Fruit fly (Drosophila melanogaster) S2 (cell line): ENCODE results near the gene CG10646.

ENCODE experiments used
- CG8478 ChIP-seq: fragments of >200 bp; optimal IDR thresholded peaks from 2 replicates; lab custom pipeline; 2018
- CTCF ChIP-seq, 2 experiments: fragments of >200 bp; optimal IDR thresholded peaks; 2 replicates each; lab custom pipeline; 2018

The CG10646 gene

DNA sequence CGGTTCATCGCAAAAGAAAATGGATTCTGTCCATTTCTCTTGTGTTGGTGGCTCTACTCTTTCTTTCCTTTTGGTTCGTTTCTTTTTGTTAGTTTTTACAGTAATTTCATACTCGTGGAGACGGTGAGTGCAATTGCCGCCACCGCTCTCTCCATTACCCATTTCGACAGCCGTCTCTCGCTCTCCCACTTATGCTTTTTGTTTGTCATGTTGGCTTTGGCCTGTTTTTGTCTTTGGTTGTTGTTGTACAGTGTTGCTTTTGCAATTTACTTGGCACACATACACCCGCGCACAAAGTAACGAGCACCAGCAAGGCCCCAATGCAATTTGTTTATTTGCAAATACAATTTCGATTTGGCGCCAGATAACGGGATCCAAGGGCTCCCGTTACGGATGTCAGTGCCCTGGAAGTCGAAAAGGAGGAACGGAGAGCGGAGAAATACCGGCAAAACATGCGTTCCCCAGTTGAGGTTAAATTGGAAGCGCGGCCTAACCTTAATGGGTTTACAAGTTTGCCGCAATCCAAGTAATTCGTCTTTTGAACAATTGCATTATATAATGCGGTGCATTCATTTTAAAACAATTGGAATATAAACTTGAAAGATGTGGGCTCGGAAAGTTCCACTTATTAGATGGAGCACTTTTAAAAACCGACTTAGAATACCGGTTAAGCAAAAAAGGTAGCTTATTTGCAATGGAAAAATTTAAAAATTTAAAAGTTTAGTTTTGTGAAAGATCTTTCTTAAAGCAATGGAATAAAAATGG, 12.2 kb upstream of the CG10646 start:
- TF ChIP-seq CTCF (optimal IDR thresholded peaks at IDR 0.05; lab: Kevin White, UChicago) (no peak), CG8478 (no peak)

DNA sequence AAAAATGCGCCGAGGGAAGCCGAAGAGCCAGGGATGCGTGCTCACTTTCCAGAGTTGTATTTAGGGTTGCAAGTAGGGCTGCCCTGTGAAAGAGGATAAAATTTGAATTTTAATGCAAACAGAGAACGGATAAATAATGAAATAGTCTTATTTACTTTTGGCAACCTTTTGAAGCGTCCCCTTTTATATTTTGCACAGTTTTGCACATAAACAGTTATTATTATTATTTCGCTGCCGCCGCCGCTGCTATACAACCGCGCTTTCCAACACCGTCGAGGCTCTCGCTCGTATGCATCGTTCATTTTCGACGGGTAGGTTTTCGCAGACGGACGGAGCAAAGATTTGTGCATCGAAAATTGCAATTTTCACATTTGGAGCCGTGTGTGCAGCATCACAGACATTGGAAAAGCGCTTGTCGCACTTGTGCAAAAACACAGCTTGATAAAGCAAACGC, 11.1 kb upstream of the CG10646 start, which contains the start of the genes sti and tral:
TSS of gene sti (minus strand) at position 54 of the 454 bp plus-strand sequence.
TSS of gene tral (plus strand) at position 298 of the 454 bp plus-strand sequence.
- TF ChIP-seq CTCF (optimal IDR thresholded peaks at IDR 0.05; lab: Kevin White, UChicago) (no peak), CG8478 (no peak)

DNA sequence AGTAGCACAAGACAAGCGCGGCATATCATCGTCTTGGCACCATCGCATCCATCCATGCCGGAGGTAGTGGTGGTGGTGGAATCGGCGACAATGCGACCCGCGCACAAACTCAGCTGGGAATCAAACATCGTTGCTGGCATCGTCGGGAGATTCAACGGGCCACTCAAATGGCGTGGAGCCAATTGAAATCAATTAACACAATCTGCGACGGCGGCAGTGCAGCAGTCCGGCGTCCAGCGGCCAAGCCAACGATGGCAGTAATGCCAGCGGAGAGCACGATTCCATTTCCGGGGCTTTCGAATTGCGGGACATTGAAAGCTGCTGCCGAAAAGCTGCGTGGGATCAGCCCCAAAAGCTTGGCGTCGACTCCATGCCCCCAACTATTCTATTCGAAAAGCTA, 3.9 kb upstream of the CG10646 start, which contains the start of gene CG10654:
TSS of gene CG10654 (minus strand) at position 270 of the 400 bp plus-strand sequence.
- TF ChIP-seq CG8478 (no peak), CTCF (optimal IDR thresholded peaks at IDR 0.05; lab: Kevin White, UChicago) (no peak)

DNA sequence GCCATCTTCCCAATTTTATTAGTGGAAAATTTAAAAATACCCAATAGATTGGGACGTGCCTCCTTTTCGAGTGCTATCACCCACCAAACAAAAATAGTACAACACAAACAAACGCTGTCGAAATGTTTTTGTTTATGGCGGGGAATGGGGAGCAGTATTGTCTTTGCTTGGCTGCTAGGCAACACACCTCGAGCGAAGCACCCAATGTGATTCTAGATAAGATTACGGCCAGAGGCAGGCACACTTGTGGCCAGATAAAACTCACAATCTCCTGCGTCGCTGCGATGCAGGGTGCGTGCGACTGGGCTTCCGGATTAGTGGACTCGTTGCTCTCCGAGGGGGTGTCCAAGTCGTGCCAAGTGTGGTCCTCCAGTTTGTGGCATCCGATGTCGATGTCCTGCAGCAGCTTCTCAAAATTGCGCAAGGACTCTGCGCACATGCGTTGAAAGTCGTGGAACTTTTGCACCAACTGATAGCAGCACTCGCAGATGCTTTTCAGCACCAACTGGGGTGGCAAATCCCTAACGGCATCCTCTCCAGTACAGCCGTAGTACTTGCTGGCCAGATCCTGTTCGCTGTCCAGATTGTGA, 3.4 kb upstream of the CG10646 start:
- no peak for TF ChIP-seq CG8478
- TF ChIP-seq CTCF (optimal IDR thresholded peaks at IDR 0.05; lab: Kevin White, UChicago) = no peak

DNA sequence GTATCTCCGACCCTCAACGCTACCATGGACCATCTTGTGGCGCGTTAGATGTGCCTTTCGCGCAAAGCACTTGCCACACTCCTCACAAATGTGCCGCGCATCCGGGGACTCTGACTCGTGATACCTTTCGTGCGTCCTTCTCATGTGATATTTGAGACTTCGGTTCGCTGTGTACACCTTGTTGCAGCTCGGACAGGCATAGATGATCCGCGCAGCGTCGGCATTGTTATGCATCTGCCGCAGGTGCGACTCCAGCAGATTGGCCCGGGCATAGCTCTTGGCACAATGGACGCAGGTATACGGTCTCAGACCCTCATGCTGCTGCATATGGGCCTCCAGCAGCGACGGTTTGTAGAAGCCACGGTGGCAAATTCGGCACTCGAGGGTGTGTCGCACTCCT, 2.3 kb upstream of the CG10646 start:
- TF ChIP-seq CTCF (optimal IDR thresholded peaks at IDR 0.05; lab: Kevin White, UChicago) (no peak), CG8478 (no peak)

DNA sequence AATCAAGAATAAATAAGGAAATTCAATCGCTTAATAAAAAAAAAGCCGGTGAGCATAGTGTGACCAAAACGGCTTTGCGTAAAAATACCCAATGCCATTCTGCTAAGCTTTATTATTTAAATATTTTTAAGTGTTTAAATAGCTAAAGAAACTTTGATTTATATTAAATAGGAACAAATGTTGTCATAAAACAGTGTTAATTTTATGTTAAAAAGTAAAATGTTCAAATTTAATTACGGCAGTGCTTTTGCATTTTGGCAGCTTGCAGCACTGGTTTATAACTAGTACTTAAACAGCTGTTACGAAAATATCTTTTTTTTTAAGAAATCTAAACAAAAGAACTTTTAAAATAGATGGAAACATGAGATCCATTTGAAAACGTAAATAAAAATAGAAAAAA, 2.4 kb downstream of the CG10646 start, which contains the start of the genes CG10638 and CG10681:
TSS of gene CG10638 (minus strand) at position 63 of the 400 bp plus-strand sequence.
TSS of gene CG10681 (plus strand) at position 265 of the 400 bp plus-strand sequence.
- TF ChIP-seq CG8478 (no peak), CTCF (optimal IDR thresholded peaks at IDR 0.05; lab: Kevin White, UChicago) (no peak)

DNA sequence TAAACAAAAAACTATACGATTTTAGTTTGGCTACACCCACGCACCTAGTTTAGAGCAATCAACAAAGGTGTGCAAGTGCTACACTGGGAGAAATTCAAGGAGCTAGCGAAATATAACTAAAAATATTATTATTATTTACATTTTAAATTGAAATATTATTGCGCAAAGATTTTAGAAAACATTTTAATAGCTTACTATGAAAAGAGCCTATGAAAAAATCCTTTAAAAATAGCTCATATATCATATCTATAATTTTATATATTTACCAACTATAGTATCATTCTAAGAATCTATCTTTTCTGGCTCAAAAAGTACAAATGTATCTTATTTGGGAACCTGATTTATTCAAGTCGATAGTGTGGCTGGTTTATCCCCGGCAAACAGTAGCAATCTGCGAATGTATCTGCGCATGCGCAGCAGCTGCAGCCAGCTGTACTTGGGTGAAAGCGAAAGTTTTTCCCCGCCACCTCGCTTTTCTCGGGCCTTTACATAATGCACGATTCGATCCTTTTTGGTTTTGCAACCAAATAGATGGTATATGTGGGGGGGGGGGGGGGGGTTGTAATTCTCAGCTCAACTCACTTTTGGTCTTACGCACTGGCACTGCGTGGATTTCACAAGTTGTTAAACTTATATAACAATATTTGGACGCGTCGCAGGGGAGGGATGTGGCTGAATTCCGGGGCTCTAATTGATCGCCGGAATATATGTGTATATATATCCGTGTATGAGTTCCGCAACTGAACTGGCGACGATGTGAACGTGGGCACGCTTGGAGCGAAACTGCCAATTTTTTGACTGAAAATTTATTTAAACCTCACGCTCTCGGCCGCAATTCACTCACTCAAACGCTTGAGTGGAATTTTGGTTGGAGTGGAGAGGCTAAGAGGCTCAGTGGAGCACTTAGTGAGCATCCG, 7.0 kb downstream of the CG10646 start, which contains the start of gene CG10657:
TSS of gene CG10657 (minus strand) at position 789 of the 917 bp plus-strand sequence.
- no peak for TF ChIP-seq CG8478
- TF ChIP-seq CTCF (optimal IDR thresholded peaks at IDR 0.05; lab: Kevin White, UChicago) = no peak

DNA sequence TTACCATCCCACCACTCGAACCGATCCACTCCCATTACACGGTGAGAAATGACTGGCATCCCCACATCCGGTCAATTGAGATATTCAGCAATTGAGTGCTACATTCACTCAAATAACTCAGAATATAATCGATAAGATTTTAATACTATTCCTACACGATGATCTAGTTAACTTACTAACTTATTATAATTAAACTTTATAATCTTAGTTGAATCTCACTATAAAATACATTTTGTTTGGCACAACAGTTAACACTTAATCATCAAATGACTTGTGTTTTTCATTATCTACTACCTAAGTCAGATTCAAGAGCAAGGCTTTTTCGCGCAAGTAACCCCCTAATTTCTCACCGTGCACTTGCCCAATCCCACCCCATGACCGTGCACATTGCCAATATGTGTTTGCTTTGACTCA, 8.4 kb downstream of the CG10646 start:
- no peak for TF ChIP-seq CTCF (optimal IDR thresholded peaks at IDR 0.05; lab: Kevin White, UChicago)
- TF ChIP-seq CG8478 = no peak

DNA sequence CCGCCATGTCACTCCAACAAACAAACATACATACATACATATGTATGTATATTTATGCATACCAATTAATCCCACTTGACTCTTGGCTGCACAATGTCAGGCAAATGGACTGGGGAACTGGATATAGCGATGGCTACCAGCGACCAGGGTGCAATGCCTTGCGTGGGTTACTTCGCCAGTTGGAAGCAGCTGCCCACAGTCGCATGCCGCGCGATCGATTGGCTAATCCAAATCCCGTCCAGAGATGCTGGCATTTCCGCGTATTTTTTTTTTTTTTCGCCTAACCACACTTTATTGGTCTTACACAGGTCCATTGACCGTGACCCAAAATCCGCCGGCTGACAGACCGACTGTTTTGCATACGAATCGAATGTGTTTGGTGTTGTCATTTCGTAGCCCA, 9.4 kb downstream of the CG10646 start:
- TF ChIP-seq CG8478 (no peak), CTCF (optimal IDR thresholded peaks at IDR 0.05; lab: Kevin White, UChicago) (no peak)

DNA sequence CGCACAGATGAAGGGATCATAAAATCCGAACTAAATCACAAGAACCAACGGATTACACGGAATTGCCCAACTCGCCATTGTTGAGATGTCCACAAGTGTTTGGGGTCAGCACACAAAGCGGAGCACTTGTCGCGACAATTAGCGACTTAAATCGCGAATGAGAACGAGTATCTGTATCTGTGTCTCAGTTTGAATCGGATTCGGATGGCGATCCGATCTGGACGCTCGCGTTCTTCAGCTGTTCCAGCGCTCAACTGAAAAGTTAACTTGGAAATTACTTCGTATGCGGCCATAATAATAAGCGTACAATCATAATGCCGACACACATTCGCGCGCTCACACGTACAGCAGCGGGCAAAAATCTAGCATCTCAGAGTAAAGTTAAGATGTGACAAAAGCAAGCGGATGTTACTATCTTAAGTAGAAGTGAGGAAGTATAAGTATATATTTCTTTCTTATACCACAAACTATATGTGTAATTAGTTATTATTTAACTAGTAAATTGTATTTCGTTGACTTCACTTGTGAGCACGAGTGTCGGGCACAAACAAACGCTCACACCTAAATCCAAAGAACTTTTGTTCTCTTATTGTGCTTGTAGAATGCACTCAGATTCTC, 13.2 kb downstream of the CG10646 start, which contains the start of gene CG10660:
TSS of gene CG10660 (minus strand) at position 259 of the 618 bp plus-strand sequence.
- TF ChIP-seq CG8478 (no peak), CTCF (optimal IDR thresholded peaks at IDR 0.05; lab: Kevin White, UChicago) (no peak)

DNA sequence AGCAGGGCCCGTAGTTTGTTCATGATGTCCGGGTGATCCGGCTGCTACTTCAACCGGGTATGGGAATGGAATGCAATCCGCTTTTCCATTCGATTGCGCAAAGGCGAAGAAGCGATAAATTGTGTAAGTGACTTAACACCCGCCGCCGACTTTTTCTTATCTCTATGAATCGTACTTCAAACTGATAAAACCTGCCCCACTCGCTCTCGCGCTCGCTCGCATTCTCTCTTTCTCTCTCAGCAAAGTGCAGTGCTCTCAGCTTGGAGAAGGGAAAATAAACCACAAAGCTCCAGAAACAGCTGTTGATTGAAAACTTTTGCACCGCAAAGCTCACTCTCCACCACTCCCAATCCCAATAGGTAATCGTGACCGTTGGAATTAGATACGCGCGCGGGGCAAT, 13.7 kb downstream of the CG10646 start:
- TF ChIP-seq CG8478 (no peak), CTCF (optimal IDR thresholded peaks at IDR 0.05; lab: Kevin White, UChicago) (no peak)

DNA sequence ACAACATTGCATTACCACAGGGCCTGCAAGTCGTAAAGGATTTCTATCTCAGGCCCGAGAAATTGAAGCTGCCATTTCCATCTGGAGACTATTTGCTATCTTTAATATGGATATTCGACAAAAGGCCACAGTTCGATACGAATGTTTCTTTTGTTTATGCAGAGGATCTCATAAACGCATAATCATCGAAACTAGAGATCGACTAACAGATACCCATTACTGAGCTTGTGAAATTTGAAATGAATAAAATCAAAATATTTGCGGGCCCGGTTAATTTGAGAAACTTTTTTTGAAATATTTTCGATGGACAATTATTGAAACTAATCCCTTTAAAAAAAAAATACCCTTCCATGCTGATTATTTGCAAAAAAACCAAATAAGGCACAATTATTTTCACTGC, 17.5 kb downstream of the CG10646 start:
- no peak for TF ChIP-seq CG8478
- TF ChIP-seq CTCF (optimal IDR thresholded peaks at IDR 0.05; lab: Kevin White, UChicago) = no peak

DNA sequence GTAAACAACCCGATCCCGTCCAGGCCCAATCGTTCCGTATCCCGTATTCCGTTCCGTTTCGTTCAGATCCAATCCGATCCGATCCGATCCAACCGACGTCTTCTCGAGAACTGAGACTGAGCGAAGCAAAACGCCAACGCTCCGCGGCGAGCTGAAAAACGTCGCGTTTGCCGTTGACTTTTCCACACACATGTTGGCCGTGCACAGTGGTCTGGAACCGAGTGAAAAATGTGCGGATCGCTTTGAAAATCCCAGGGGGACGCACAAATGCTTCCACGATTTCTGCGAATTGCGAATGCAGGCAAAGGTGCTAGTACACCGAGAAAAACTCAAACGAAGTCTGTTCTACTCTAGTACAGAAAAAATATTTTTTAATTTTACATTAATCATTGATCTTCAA, 18.7 kb downstream of the CG10646 start, which contains the start of gene CG10663:
TSS of gene CG10663 (minus strand) at position 88 of the 400 bp plus-strand sequence.
- TF ChIP-seq CTCF (optimal IDR thresholded peaks at IDR 0.05; lab: Kevin White, UChicago) (no peak), CG8478 (no peak)

DNA sequence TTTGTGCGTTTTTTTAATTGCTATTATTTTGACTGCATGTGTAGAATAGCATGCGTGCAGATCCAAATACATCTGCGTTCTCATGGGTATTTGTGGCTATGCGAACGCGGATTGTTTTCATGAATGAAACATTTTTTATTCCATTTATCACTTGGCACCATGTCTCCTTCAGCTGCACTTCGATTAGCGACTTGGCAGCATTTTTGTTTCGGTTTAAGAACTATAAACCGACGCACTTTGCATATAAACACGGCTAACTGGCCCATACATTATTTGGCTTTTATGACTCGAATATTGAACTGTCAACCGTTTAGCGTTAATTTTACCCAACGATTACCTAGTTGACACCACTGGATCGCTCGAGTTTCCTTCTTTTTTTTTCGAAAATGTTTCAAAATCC, 19.2 kb downstream of the CG10646 start:
- TF ChIP-seq CTCF (optimal IDR thresholded peaks at IDR 0.05; lab: Kevin White, UChicago) (no peak), CG8478 (no peak)
